Worm (Caenorhabditis elegans): Measurements from ENCODE around the gene lron-4.

ce11 chrII:8062334-8062791 lies 49.6 kb downstream of the lron-4 start, which contains the start of gene ufd-2:
- TF ChIP-seq lin-13 (tag; optimal IDR thresholded peaks at IDR 0.05), result peak; percentile 76
- peak; percentile 63 for TF ChIP-seq lsy-2 (tag; optimal IDR thresholded peaks at IDR 0.05)
- TF ChIP-seq pha-4 (tag; optimal IDR thresholded peaks at IDR 0.05), result peak; percentile 73
- no peak for TF ChIP-seq unc-39 (tag; optimal IDR thresholded peaks at IDR 0.05)
- TF ChIP-seq nhr-76 (tag; optimal IDR thresholded peaks at IDR 0.05), result no peak
- no peak for TF ChIP-seq nhr-28 (tag; optimal IDR thresholded peaks at IDR 0.05)
